Worm (Caenorhabditis elegans) whole organism, late embryonic: ENCODE data around the gene grdn-1.

Experiments
- K02D7.2 ChIP-seq: sonication (generic microtip); optimal IDR thresholded peaks from 2 replicates; lab custom pipeline; 2017; ENCODE audit warnings: mild to moderate bottlenecking, missing genetic modification characterization, missing compliant biosample characterization
- Y22D7AL.16 ChIP-seq: sonication (generic microtip); optimal IDR thresholded peaks from 2 replicates; lab custom pipeline; 2016; ENCODE audit warnings: missing genetic modification characterization, missing compliant biosample characterization
- ama-1 ChIP-seq: fragments of 150-350 bp; optimal IDR thresholded peaks from 2 replicates; lab custom pipeline; 2014
- ceh-14 ChIP-seq: sonication (generic microtip); optimal IDR thresholded peaks from 2 replicates; lab custom pipeline; 2016; ENCODE audit warnings: missing genotype, missing genetic modification characterization, missing compliant biosample characterization
- ceh-30 ChIP-seq: fragments of 150-350 bp; optimal IDR thresholded peaks from 2 replicates; lab custom pipeline; 2014; ENCODE audit warnings: missing biosample characterization, missing genetic modification characterization
- dve-1 ChIP-seq: sonication (generic microtip); optimal IDR thresholded peaks from 2 replicates; lab custom pipeline; 2017; ENCODE audit warnings: antibody characterized with exemption, mild to moderate bottlenecking, missing genetic modification characterization, missing compliant biosample characterization
- elt-2 ChIP-seq: sonication (generic microtip); optimal IDR thresholded peaks from 2 replicates; lab custom pipeline; 2016; ENCODE audit warnings: missing genetic modification reagents, missing genetic modification characterization, missing compliant biosample characterization
- fax-1 ChIP-seq: sonication (generic microtip); optimal IDR thresholded peaks from 2 replicates; lab custom pipeline; 2016; ENCODE audit warnings: missing genotype, missing genetic modification characterization, missing compliant biosample characterization
- hlh-15 ChIP-seq: sonication (generic microtip); optimal IDR thresholded peaks from 2 replicates; lab custom pipeline; 2016; ENCODE audit warnings: missing genetic modification characterization, missing compliant biosample characterization
- lim-6 ChIP-seq: sonication (generic microtip); optimal IDR thresholded peaks from 2 replicates; lab custom pipeline; 2016; ENCODE audit warnings: missing genetic modification characterization, missing compliant biosample characterization
- lin-11 ChIP-seq: fragments of 200-800 bp; sonication (Bioruptor generic); optimal IDR thresholded peaks from 2 replicates; lab custom pipeline; 2018; ENCODE audit warnings: mild to moderate bottlenecking, missing genetic modification characterization, missing compliant biosample characterization
- pha-4 ChIP-seq: fragments of 150-350 bp; optimal IDR thresholded peaks from 2 replicates; lab custom pipeline; 2018; ENCODE audit warnings: missing biosample characterization, missing genetic modification reagents, missing genetic modification characterization
- sdc-2 ChIP-seq: sonication (generic microtip); optimal IDR thresholded peaks from 2 replicates; lab custom pipeline; 2016; ENCODE audit warnings: missing genotype, missing genetic modification characterization, missing compliant biosample characterization
- tbx-2 ChIP-seq: sonication (generic microtip); optimal IDR thresholded peaks from 2 replicates; lab custom pipeline; 2016; ENCODE audit warnings: missing genetic modification characterization, missing compliant biosample characterization

- TF ChIP-seq elt-2 (tag; lab: Kevin White, UChicago): no peak
- TF ChIP-seq hlh-15 (tag; lab: Kevin White, UChicago): no peak
- TF ChIP-seq pha-4 (tag; lab: Kevin White, UChicago): no peak
- TF ChIP-seq tbx-2: no peak
- TF ChIP-seq ama-1 (lab: Kevin White, UChicago): no peak
- TF ChIP-seq sdc-2 (tag; lab: Kevin White, UChicago): no peak
- TF ChIP-seq lim-6: no peak
- no peak for TF ChIP-seq ceh-14 (tag; lab: Kevin White, UChicago)
- no peak for TF ChIP-seq ceh-30 (tag; lab: Kevin White, UChicago)
- no peak for TF ChIP-seq Y22D7AL.16 (tag; lab: Kevin White, UChicago)
- TF ChIP-seq lin-11 (tag; lab: Kevin White, UChicago): no peak
- TF ChIP-seq K02D7.2 (tag; lab: Kevin White, UChicago): no peak
- no peak for TF ChIP-seq fax-1 (tag; lab: Kevin White, UChicago)
- TF ChIP-seq dve-1: no peak
Observed at ce11 chrV:18636248-18636647, 43.7 kb downstream of the grdn-1 start, which contains the start of gene egas-3.
